ENCODE assay signal across 3 fruit fly cellular contexts in the genomic region with DNA sequence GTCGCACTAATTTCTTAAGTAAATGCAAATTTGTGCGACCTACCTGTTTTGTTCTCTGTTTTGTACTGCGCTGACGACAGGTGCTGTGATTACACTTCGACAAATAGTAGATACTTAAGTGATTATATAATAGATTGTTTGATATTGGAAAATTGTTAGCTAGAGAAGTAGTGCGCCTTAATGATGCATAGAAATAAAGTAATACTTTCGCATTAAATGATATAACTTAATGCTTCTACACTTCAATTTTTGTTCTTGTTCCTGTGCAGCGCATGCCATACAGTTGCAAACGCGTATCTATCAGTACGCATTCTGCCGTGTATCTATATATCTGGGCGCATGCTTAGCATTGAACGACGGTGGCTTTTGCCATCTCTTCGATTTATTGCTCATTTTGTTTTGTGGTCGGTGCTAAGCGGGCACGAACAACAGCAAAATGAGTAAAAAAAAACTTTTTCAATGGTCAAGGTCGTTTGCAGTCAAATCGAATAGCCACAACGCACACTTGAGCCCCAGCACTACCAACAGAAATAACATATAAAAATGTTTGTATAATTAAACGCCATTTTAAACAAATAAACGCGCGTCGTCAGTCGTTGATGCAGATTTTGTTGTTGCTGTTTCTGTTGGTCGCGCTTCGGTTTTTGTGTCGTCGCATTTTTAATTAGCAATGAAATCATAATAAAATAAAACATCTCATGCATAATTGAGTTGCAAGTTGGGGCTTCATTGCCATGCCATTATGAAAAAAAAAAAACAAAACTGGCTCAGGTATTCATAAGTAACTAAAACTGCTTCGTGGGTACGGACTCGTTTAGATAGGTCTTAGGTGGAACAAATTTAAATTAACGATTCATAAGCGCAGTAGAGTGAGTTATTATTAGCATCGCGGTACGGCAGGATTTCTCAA.
TF ChIP-seq lines count a peak whose summit lies in the region.

No protein-coding gene starts in this region.

TF ChIP-seq in whole organism, adult, 20 proteins besides CTCF, POLR2A, EP300 and RAD21 (continued from another document):
- TF ChIP-seq ovo (GFP tag; optimal IDR thresholded peaks at IDR 0.05; lab: Kevin White, UChicago) (no peak), CG5204 (GFP tag; optimal IDR thresholded peaks at IDR 0.05; lab: Kevin White, UChicago) (no peak), pad (GFP tag; optimal IDR thresholded peaks at IDR 0.05; lab: Kevin White, UChicago) (no peak), cic (GFP tag; optimal IDR thresholded peaks at IDR 0.05; lab: Kevin White, UChicago) (peak; percentile 16)

TF ChIP-seq in whole organism, embryonic, 481 proteins besides CTCF, POLR2A, EP300 and RAD21 (continued from another document and continues in another):
- TF ChIP-seq Atf6 (GFP tag; IDR thresholded peaks at IDR 0.05; lab: Robert Waterston, UW) (0 out of 2 replicates have a peak, but pooled peaks have one; percentile 33), en (GFP tag; optimal IDR thresholded peaks at IDR 0.05; lab: Kevin White, UChicago) (no peak), ind (GFP tag; optimal IDR thresholded peaks at IDR 0.05; lab: Kevin White, UChicago) (peak; percentile 1), E2f2 (GFP tag; IDR thresholded peaks at IDR 0.05; lab: Robert Waterston, UW) (no peak), CG15696 (tag; optimal IDR thresholded peaks at IDR 0.05; lab: Kevin White, UChicago) (no peak), insv (GFP tag; optimal IDR thresholded peaks at IDR 0.05; lab: Kevin White, UChicago) (no peak), Aef1 (GFP tag; IDR thresholded peaks at IDR 0.05; lab: Robert Waterston, UW) (no peak), CG10321 (GFP tag; IDR thresholded peaks at IDR 0.05; lab: Robert Waterston, UW) (no peak), br (optimal IDR thresholded peaks at IDR 0.05; lab: Kevin White, UChicago) (no peak), slou (GFP tag; optimal IDR thresholded peaks at IDR 0.05; lab: Kevin White, UChicago) (no peak), CG12236 (GFP tag; optimal IDR thresholded peaks at IDR 0.05; lab: Kevin White, UChicago) (no peak), Doc3 (GFP tag; IDR thresholded peaks at IDR 0.05; lab: Robert Waterston, UW; ENCODE audit: partially characterized antibody) (no peak), CG1529 (GFP tag; optimal IDR thresholded peaks at IDR 0.05; lab: Kevin White, UChicago) (no peak), CG4424 (GFP tag; optimal IDR thresholded peaks at IDR 0.05; lab: Kevin White, UChicago) (no peak), p53 (GFP tag; optimal IDR thresholded peaks at IDR 0.05; lab: Kevin White, UChicago) (no peak), CG9817 (tag; optimal IDR thresholded peaks at IDR 0.05; lab: Kevin White, UChicago) (peak; percentile 26), HmgZ (tag; optimal IDR thresholded peaks at IDR 0.05; lab: Kevin White, UChicago) (no peak), Fer1 (GFP tag; optimal IDR thresholded peaks at IDR 0.05; lab: Kevin White, UChicago) (peak; percentile 60), fu2 (GFP tag; optimal IDR thresholded peaks at IDR 0.05; lab: Kevin White, UChicago) (no peak), shn (GFP tag; optimal IDR thresholded peaks at IDR 0.05; lab: Kevin White, UChicago) (no peak), gro (GFP tag; optimal IDR thresholded peaks at IDR 0.05; lab: Kevin White, UChicago) (no peak), CG2889 (GFP tag; IDR thresholded peaks at IDR 0.05; lab: Robert Waterston, UW) (no peak), tx (GFP tag; optimal IDR thresholded peaks at IDR 0.05; lab: Kevin White, UChicago) (peak; percentile 7), D (optimal IDR thresholded peaks at IDR 0.05; lab: Kevin White, UChicago) (no peak), D (GFP tag; optimal IDR thresholded peaks at IDR 0.05; lab: Kevin White, UChicago) (no peak), CG3407 (GFP tag; optimal IDR thresholded peaks at IDR 0.05; lab: Kevin White, UChicago) (no peak), H2.0 (GFP tag; IDR thresholded peaks at IDR 0.05; lab: Robert Waterston, UW) (no peak), Asciz (GFP tag; optimal IDR thresholded peaks at IDR 0.05; lab: Kevin White, UChicago) (no peak), CG7786 (GFP tag; optimal IDR thresholded peaks at IDR 0.05; lab: Kevin White, UChicago) (no peak), D19B (GFP tag; optimal IDR thresholded peaks at IDR 0.05; lab: Kevin White, UChicago) (no peak), Hsf (GFP tag; optimal IDR thresholded peaks at IDR 0.05; lab: Kevin White, UChicago) (peak; percentile 25), CG1792 (GFP tag; optimal IDR thresholded peaks at IDR 0.05; lab: Kevin White, UChicago) (no peak), h (optimal IDR thresholded peaks at IDR 0.05; lab: Kevin White, UChicago) (no peak), CG1602 (GFP tag; optimal IDR thresholded peaks at IDR 0.05; lab: Kevin White, UChicago) (no peak), NfI (GFP tag; optimal IDR thresholded peaks at IDR 0.05; lab: Kevin White, UChicago) (peak; percentile 50), pita (GFP tag; optimal IDR thresholded peaks at IDR 0.05; lab: Kevin White, UChicago) (no peak), CG7928 (GFP tag; optimal IDR thresholded peaks at IDR 0.05; lab: Kevin White, UChicago) (no peak), al (GFP tag; IDR thresholded peaks at IDR 0.05; lab: Robert Waterston, UW) (peak; percentile 43; the same call in 1 of the 2 replicates), pzg (GFP tag; optimal IDR thresholded peaks at IDR 0.05; lab: Kevin White, UChicago) (no peak), CG7357 (GFP tag; IDR thresholded peaks at IDR 0.05; lab: Robert Waterston, UW) (no peak), CG31224 (GFP tag; IDR thresholded peaks at IDR 0.05; lab: Robert Waterston, UW) (0 out of 2 replicates have a peak, but pooled peaks have one; percentile 12), ap (GFP tag; IDR thresholded peaks at IDR 0.05; lab: Robert Waterston, UW) (no peak), CG33557 (GFP tag; optimal IDR thresholded peaks at IDR 0.05; lab: Kevin White, UChicago) (no peak), CG4730 (GFP tag; IDR thresholded peaks at IDR 0.05; lab: Robert Waterston, UW) (no peak), Adf1 (GFP tag; IDR thresholded peaks at IDR 0.05; lab: Robert Waterston, UW) (no peak), pb (GFP tag; optimal IDR thresholded peaks at IDR 0.05; lab: Kevin White, UChicago) (no peak), Poxn (GFP tag; IDR thresholded peaks at IDR 0.05; lab: Robert Waterston, UW) (no peak), ewg (GFP tag; optimal IDR thresholded peaks at IDR 0.05; lab: Kevin White, UChicago) (no peak), sob (GFP tag; IDR thresholded peaks at IDR 0.05; lab: Robert Waterston, UW) (no peak), da (GFP tag; optimal IDR thresholded peaks at IDR 0.05; lab: Kevin White, UChicago) (no peak), exex (tag; optimal IDR thresholded peaks at IDR 0.05; lab: Kevin White, UChicago) (no peak), zen2 (GFP tag; IDR thresholded peaks at IDR 0.05; lab: Robert Waterston, UW; ENCODE audit: partially characterized antibody) (no peak), B-H2 (GFP tag; optimal IDR thresholded peaks at IDR 0.05; lab: Kevin White, UChicago) (no peak), CG7839 (tag; optimal IDR thresholded peaks at IDR 0.05; lab: Kevin White, UChicago) (peak; percentile 61), CG18764 (GFP tag; optimal IDR thresholded peaks at IDR 0.05; lab: Kevin White, UChicago) (no peak), Dip2 (GFP tag; IDR thresholded peaks at IDR 0.05; lab: Robert Waterston, UW) (no peak), klu (GFP tag; IDR thresholded peaks at IDR 0.05; lab: Robert Waterston, UW) (0 out of 2 replicates have a peak, but pooled peaks have one; percentile 43), NC2β (GFP tag; optimal IDR thresholded peaks at IDR 0.05; lab: Kevin White, UChicago) (no peak), CG31388 (GFP tag; optimal IDR thresholded peaks at IDR 0.05; lab: Kevin White, UChicago) (no peak), chm (GFP tag; IDR thresholded peaks at IDR 0.05; lab: Robert Waterston, UW) (no peak; the same call in 1 of the 2 replicates), lab (GFP tag; optimal IDR thresholded peaks at IDR 0.05; lab: Kevin White, UChicago) (peak; percentile 58)

TF ChIP-seq in whole organism, prepupa, 60 proteins besides CTCF, POLR2A, EP300 and RAD21 (continued from another document):
- TF ChIP-seq achi (GFP tag; optimal IDR thresholded peaks at IDR 0.05; lab: Kevin White, UChicago): peak; percentile 33
- TF ChIP-seq CG8119 (GFP tag; IDR thresholded peaks at IDR 0.05; lab: Robert Waterston, UW): peak; percentile 45; the same call in 1 of the 3 replicates
- peak; percentile 7 for TF ChIP-seq CG10631 (GFP tag; optimal IDR thresholded peaks at IDR 0.05; lab: Kevin White, UChicago)
- TF ChIP-seq Sox14 (GFP tag; optimal IDR thresholded peaks at IDR 0.05; lab: Kevin White, UChicago): peak; percentile 10
- TF ChIP-seq Gug (GFP tag; IDR thresholded peaks at IDR 0.05; lab: Robert Waterston, UW): peak; percentile 26; the same call in 1 of the 2 replicates
- TF ChIP-seq CG15336 (GFP tag; IDR thresholded peaks at IDR 0.05; lab: Robert Waterston, UW): peak; percentile 56
- TF ChIP-seq CG32006 (GFP tag; optimal IDR thresholded peaks at IDR 0.05; lab: Kevin White, UChicago): peak; percentile 53
